Fruit fly (Drosophila melanogaster): Measurements from ENCODE around the gene CG13731.
A peak's percentile ranks its signal among the peaks of the same experiment; 100 is the strongest.

Gene CG13731

DNA sequence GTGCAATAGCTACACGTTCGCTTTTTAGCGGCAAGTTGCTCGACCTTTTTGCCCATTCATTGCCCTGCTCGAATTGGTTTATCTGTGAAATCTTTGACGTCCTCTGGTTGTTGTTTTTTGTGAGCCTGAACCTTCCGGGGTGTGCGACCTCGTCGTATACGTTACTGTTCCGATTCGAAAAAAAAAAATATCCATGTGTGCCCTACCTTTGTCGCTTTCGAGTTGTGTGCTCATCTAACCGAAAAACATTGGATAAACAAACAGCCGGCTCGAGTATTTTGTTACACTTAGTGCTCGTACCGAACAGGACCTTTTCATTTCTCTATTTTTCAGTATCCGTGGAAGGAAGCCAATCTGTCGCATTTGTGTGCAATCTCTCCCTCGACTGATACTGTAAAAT is 24.7 kb downstream of the CG13731 start:
- TF ChIP-seq danr (GFP tag; IDR thresholded peaks at IDR 0.05) (no peak), sqz (GFP tag; optimal IDR thresholded peaks at IDR 0.05) (peak; percentile 55), tap (tag; optimal IDR thresholded peaks at IDR 0.05) (peak; percentile 50), CG2199 (GFP tag; IDR thresholded peaks at IDR 0.05) (no peak), prd (optimal IDR thresholded peaks at IDR 0.05) (no peak), prd (GFP tag; IDR thresholded peaks at IDR 0.05) (no peak), tll (GFP tag; optimal IDR thresholded peaks at IDR 0.05) (peak in 1 of 2 experiments; percentile 62), YL-1 (GFP tag; optimal IDR thresholded peaks at IDR 0.05) (no peak), CG6813 (GFP tag; optimal IDR thresholded peaks at IDR 0.05) (no peak), NK7.1 (GFP tag; optimal IDR thresholded peaks at IDR 0.05) (no peak), Blimp-1 (GFP tag; optimal IDR thresholded peaks at IDR 0.05) (no peak), pros (GFP tag; optimal IDR thresholded peaks at IDR 0.05) (peak; percentile 72), Lhr (GFP tag; optimal IDR thresholded peaks at IDR 0.05) (no peak), vnd (GFP tag; IDR thresholded peaks at IDR 0.05; ENCODE audit: partially characterized antibody) (0 out of 3 replicates have a peak, but pooled peaks have one; percentile 12), CG4360 (GFP tag; IDR thresholded peaks at IDR 0.05) (peak; percentile 55; the same call in 1 of the 2 replicates), CG13894 (tag; optimal IDR thresholded peaks at IDR 0.05) (peak; percentile 14), oc (tag; optimal IDR thresholded peaks at IDR 0.05) (peak; percentile 89)

DNA sequence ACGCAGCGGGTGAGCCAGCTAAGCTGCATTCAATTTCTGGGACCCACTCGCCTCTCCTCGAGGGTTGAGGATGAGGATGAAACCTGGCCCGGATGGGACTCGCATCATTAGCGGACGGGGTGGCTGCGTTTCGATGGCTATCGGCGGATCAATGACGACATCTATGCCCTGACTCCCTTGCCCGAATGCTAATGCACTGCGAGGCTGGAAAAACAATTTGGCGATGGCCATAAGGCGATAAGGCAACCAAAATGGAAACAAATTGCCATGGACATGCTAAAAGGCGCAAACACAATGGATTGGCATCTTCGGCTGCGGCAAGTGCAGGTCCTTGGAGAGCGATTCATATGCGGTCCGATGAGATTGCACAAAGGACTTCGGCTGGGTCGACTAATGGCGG is 25.8 kb downstream of the CG13731 start:
- TF ChIP-seq Xrp1 (GFP tag; IDR thresholded peaks at IDR 0.05) (no peak), Awh (GFP tag; IDR thresholded peaks at IDR 0.05) (no peak), danr (GFP tag; IDR thresholded peaks at IDR 0.05) (no peak), CG14014 (GFP tag; IDR thresholded peaks at IDR 0.05) (no peak), ems (GFP tag; optimal IDR thresholded peaks at IDR 0.05) (no peak), CG7357 (GFP tag; IDR thresholded peaks at IDR 0.05) (0 out of 3 replicates have a peak, but pooled peaks have one; percentile 17), sna (GFP tag; IDR thresholded peaks at IDR 0.05; ENCODE audit: partially characterized antibody) (no peak), CG12744 (GFP tag; optimal IDR thresholded peaks at IDR 0.05) (no peak), CG12299 (tag; optimal IDR thresholded peaks at IDR 0.05) (no peak), nerfin-1 (tag; optimal IDR thresholded peaks at IDR 0.05) (peak; percentile 27), pros (GFP tag; optimal IDR thresholded peaks at IDR 0.05) (peak; percentile 21), tup (GFP tag; optimal IDR thresholded peaks at IDR 0.05) (no peak), CG1602 (GFP tag; optimal IDR thresholded peaks at IDR 0.05) (no peak), oc (tag; optimal IDR thresholded peaks at IDR 0.05) (peak; percentile 68), grn (GFP tag; optimal IDR thresholded peaks at IDR 0.05) (peak; percentile 66), zen (tag; optimal IDR thresholded peaks at IDR 0.05) (peak; percentile 80), sens (GFP tag) (peak; percentile 23), CG11695 (GFP tag; IDR thresholded peaks at IDR 0.05) (no peak), tll (GFP tag; optimal IDR thresholded peaks at IDR 0.05) (peak in 1 of 2 experiments; percentile 35)

DNA sequence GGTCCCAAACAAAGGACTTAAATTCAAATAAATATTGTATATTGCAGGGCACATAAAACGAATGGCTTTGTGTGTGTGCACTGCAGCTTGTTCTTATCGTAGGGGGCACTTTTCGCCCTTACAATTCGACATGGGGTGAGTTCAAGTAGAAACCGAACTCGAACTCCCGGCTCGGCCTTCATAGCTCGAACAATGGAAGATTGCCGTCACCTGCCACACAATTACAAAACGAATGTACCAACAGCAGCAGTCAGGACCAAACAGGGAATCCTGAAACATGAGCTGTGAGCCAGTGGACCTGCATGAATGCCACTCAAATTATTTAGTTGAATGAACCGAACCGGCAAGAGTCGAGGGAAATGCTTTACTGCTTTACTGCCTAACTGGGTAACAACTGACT is 26.8 kb downstream of the CG13731 start:
- TF ChIP-seq CG14014 (GFP tag; IDR thresholded peaks at IDR 0.05) (no peak), Hand (GFP tag; optimal IDR thresholded peaks at IDR 0.05) (no peak), D (optimal IDR thresholded peaks at IDR 0.05) (peak; percentile 85), D (GFP tag; optimal IDR thresholded peaks at IDR 0.05) (no peak), Elba2 (GFP tag; optimal IDR thresholded peaks at IDR 0.05) (no peak), CG5180 (GFP tag; optimal IDR thresholded peaks at IDR 0.05) (peak; percentile 16), pros (GFP tag; optimal IDR thresholded peaks at IDR 0.05) (peak; percentile 94), nerfin-1 (tag; optimal IDR thresholded peaks at IDR 0.05) (peak; percentile 6), gsb-n (tag; optimal IDR thresholded peaks at IDR 0.05) (peak; percentile 54), kni (GFP tag; optimal IDR thresholded peaks at IDR 0.05) (peak; percentile 3), tll (GFP tag; optimal IDR thresholded peaks at IDR 0.05) (peak in 1 of 2 experiments; percentile 63)
